Worm (Caenorhabditis elegans): ENCODE results near the gene mltn-12.

mltn-12 gene

ce11 chrIV:9001184-9001583 is 8.3 kb downstream of the mltn-12 start:
- no peak for TF ChIP-seq lin-38 (GFP tag; IDR thresholded peaks at IDR 0.05)
- TF ChIP-seq lsy-2 (tag; optimal IDR thresholded peaks at IDR 0.05) = no peak
- TF ChIP-seq F49E8.2 (tag; optimal IDR thresholded peaks at IDR 0.05; ENCODE audit: borderline replicate concordance) = peak; percentile 68
- TF ChIP-seq zfp-3 (GFP tag; conservative IDR thresholded peaks at IDR 0.05) = no peak
- no peak for TF ChIP-seq dmd-8 (GFP tag; IDR thresholded peaks at IDR 0.05)
- TF ChIP-seq nhr-237 (tag; optimal IDR thresholded peaks at IDR 0.05) = no peak
- no peak for TF ChIP-seq Y75B8A.6 (GFP tag; IDR thresholded peaks at IDR 0.05)
- TF ChIP-seq ztf-7 (tag; optimal IDR thresholded peaks at IDR 0.05) = no peak
- TF ChIP-seq nhr-102 (tag; optimal IDR thresholded peaks at IDR 0.05) = peak; percentile 32
- TF ChIP-seq snpc-1.2 (GFP tag; IDR thresholded peaks at IDR 0.05) = peak; percentile 90
- no peak for TF ChIP-seq duxl-1 (tag; optimal IDR thresholded peaks at IDR 0.05; ENCODE audit: poor library complexity)
- no peak for TF ChIP-seq tra-1 (GFP tag; IDR thresholded peaks at IDR 0.05)
- no peak for TF ChIP-seq ceh-44 (GFP tag; IDR thresholded peaks at IDR 0.05)
- no peak for TF ChIP-seq tag-97 (GFP tag; IDR thresholded peaks at IDR 0.05)
- peak; percentile 40 for TF ChIP-seq snpc-4 (tag; optimal IDR thresholded peaks at IDR 0.05)
- TF ChIP-seq php-3 (GFP tag; IDR thresholded peaks at IDR 0.05) = no peak
- no peak for TF ChIP-seq madf-9 (GFP tag; conservative IDR thresholded peaks at IDR 0.05)
- peak; percentile 69 for TF ChIP-seq aha-1 (tag)
- peak; percentile 36 for TF ChIP-seq dve-1 (tag; optimal IDR thresholded peaks at IDR 0.05; ENCODE audit: insufficient read depth)
- TF ChIP-seq lin-29 (GFP tag; IDR thresholded peaks at IDR 0.05) = no peak
- TF ChIP-seq D1046.2 (GFP tag; IDR thresholded peaks at IDR 0.05) = no peak
- no peak for TF ChIP-seq zfp-2 (tag; optimal IDR thresholded peaks at IDR 0.05)
- TF ChIP-seq dmd-6 (GFP tag; IDR thresholded peaks at IDR 0.05) = no peak
- no peak for TF ChIP-seq daf-19 (GFP tag; conservative IDR thresholded peaks at IDR 0.05)
- no peak for TF ChIP-seq R02D3.7 (tag; optimal IDR thresholded peaks at IDR 0.05)

ce11 chrIV:9002636-9003035 is 9.8 kb downstream of the mltn-12 start, which contains the start of gene C53D6.8:
C53D6.8 (minus strand) TSS chrIV:9002736.
- TF ChIP-seq attf-4 (tag; optimal IDR thresholded peaks at IDR 0.05) (no peak), dve-1 (tag; optimal IDR thresholded peaks at IDR 0.05; ENCODE audit: insufficient read depth) (no peak), F37D6.2 (tag; optimal IDR thresholded peaks at IDR 0.05) (no peak), T26A8.4 (GFP tag; IDR thresholded peaks at IDR 0.05) (no peak), snpc-4 (tag; optimal IDR thresholded peaks at IDR 0.05) (no peak), T20F7.1 (GFP tag; optimal IDR thresholded peaks at IDR 0.05) (no peak), aly-2 (tag; optimal IDR thresholded peaks at IDR 0.05) (no peak), F10B5.3 (tag; optimal IDR thresholded peaks at IDR 0.05) (no peak), lin-38 (GFP tag; IDR thresholded peaks at IDR 0.05) (no peak), daf-12 (tag; optimal IDR thresholded peaks at IDR 0.05) (no peak), tag-97 (GFP tag; IDR thresholded peaks at IDR 0.05) (no peak), ZK546.5 (tag; optimal IDR thresholded peaks at IDR 0.05) (no peak), spr-3 (GFP tag; optimal IDR thresholded peaks at IDR 0.05) (no peak)

ce11 chrIV:9005310-9005709 is 12.4 kb downstream of the mltn-12 start, which contains the start of gene unc-129:
unc-129 (minus strand) TSS chrIV:9005410.
- TF ChIP-seq attf-4 (tag; optimal IDR thresholded peaks at IDR 0.05) (no peak), unc-62 (GFP tag; optimal IDR thresholded peaks at IDR 0.05 in 1 of 2) (peak in 1 of 2 experiments; percentile 69), unc-62 (tag; optimal IDR thresholded peaks at IDR 0.05) (no peak), ZK546.5 (tag; optimal IDR thresholded peaks at IDR 0.05) (no peak)

- no peak for TF ChIP-seq lin-39 (tag; optimal IDR thresholded peaks at IDR 0.05)
- TF ChIP-seq ceh-44 (GFP tag; IDR thresholded peaks at IDR 0.05) = no peak
- no peak for TF ChIP-seq mdt-29 (GFP tag; IDR thresholded peaks at IDR 0.05)
- no peak for TF ChIP-seq unc-130 (GFP tag; optimal IDR thresholded peaks at IDR 0.05)
- no peak for TF ChIP-seq lin-38 (GFP tag; IDR thresholded peaks at IDR 0.05)
- TF ChIP-seq gei-8 (GFP tag; optimal IDR thresholded peaks at IDR 0.05) = no peak
- TF ChIP-seq nhr-10 (tag; optimal IDR thresholded peaks at IDR 0.05) = no peak
These were observed 15.1 kb downstream of the mltn-12 start for ce11 chrIV:9007947-9008346.

Data from whole organism, L4 larva.